Worm (Caenorhabditis elegans) whole organism, young adult: ENCODE data around the gene F14D2.14.

ENCODE experiments used
- B0261.1 ChIP-seq: sonication (generic microtip); optimal IDR thresholded peaks from 2 replicates; lab custom pipeline; 2016; ENCODE audit warnings: mild to moderate bottlenecking, missing genetic modification characterization, moderate library complexity, missing compliant biosample characterization
- F10E7.11 ChIP-seq: sonication (generic microtip); optimal IDR thresholded peaks from 2 replicates; lab custom pipeline; 2017; ENCODE audit warnings: mild to moderate bottlenecking, missing genetic modification characterization, moderate library complexity, missing compliant biosample characterization
- F22D6.2 ChIP-seq: sonication (generic microtip); optimal IDR thresholded peaks from 2 replicates; lab custom pipeline; 2016; ENCODE audit warnings: mild to moderate bottlenecking, missing genetic modification characterization, missing compliant biosample characterization
- F37B4.10 ChIP-seq: fragments of 200-800 bp; sonication (Bioruptor generic); IDR thresholded peaks from 2 replicates; pipeline ENCODE4 v1.3.6; 2022; ENCODE audit warnings: missing genetic modification characterization, missing compliant biosample characterization
- F49E8.2 ChIP-seq: sonication (generic microtip); optimal IDR thresholded peaks from 3 replicates; lab custom pipeline; 2017; ENCODE audit warnings: missing genetic modification characterization, mild to moderate bottlenecking, missing compliant biosample characterization, antibody characterized with exemption, moderate library complexity; ENCODE audit not compliant: insufficient read depth
- F55B11.4 ChIP-seq: sonication (generic microtip); optimal IDR thresholded peaks from 2 replicates; lab custom pipeline; 2016; ENCODE audit warnings: missing compliant biosample characterization, missing genetic modification characterization, borderline replicate concordance; ENCODE audit not compliant: insufficient read depth
- K11D2.4 ChIP-seq: fragments of 200-800 bp; sonication (Bioruptor generic); IDR thresholded peaks from 2 replicates; pipeline ENCODE4 v1.3.6; 2022; ENCODE audit warnings: missing genetic modification reagents, missing genetic modification characterization, missing compliant biosample characterization
- T07F8.4 ChIP-seq: sonication (generic microtip); optimal IDR thresholded peaks from 2 replicates; lab custom pipeline; 2016; ENCODE audit warnings: mild to moderate bottlenecking, missing genetic modification characterization, moderate library complexity, missing compliant biosample characterization
- ZK185.1 ChIP-seq: sonication (generic microtip); optimal IDR thresholded peaks from 2 replicates; lab custom pipeline; 2016; ENCODE audit warnings: mild to moderate bottlenecking, missing genetic modification characterization, missing compliant biosample characterization; ENCODE audit not compliant: poor library complexity, severe bottlenecking
- akir-1 ChIP-seq: fragments of 200-800 bp; sonication (Bioruptor generic); optimal IDR thresholded peaks from 2 replicates; lab custom pipeline; 2018; ENCODE audit warnings: mild to moderate bottlenecking, missing genetic modification characterization, moderate library complexity, missing compliant biosample characterization
- aptf-3 ChIP-seq: fragments of 200-800 bp; sonication (Bioruptor generic); IDR thresholded peaks from 2 replicates; pipeline ENCODE4 v1.3.6; 2022; ENCODE audit warnings: missing genetic modification characterization, missing compliant biosample characterization
- ccch-3 ChIP-seq: fragments of 200-800 bp; sonication (Bioruptor generic); optimal IDR thresholded peaks from 2 replicates; lab custom pipeline; 2018; ENCODE audit warnings: mild to moderate bottlenecking, missing genetic modification characterization, missing compliant biosample characterization
- cebp-2 ChIP-seq: fragments of 200-800 bp; sonication (Bioruptor generic); IDR thresholded peaks from 2 replicates; pipeline ENCODE4 v1.3.6; 2022; ENCODE audit warnings: missing genetic modification characterization, missing compliant biosample characterization
- ceh-100 ChIP-seq: fragments of 200-800 bp; sonication (Bioruptor generic); IDR thresholded peaks from 2 replicates; pipeline ENCODE4 v1.3.6; 2022; ENCODE audit warnings: missing genetic modification reagents, missing genetic modification characterization, missing compliant biosample characterization
- ceh-58 ChIP-seq: fragments of 200-800 bp; sonication (Bioruptor generic); IDR thresholded peaks from 2 replicates; pipeline ENCODE4 v1.3.6; 2022; ENCODE audit warnings: missing genetic modification characterization, missing compliant biosample characterization
- hlh-12 ChIP-seq: sonication (generic microtip); optimal IDR thresholded peaks from 2 replicates; lab custom pipeline; 2016; ENCODE audit warnings: missing genetic modification characterization, missing compliant biosample characterization
- hrde-1 ChIP-seq: sonication (generic microtip); optimal IDR thresholded peaks from 2 replicates; lab custom pipeline; 2016; ENCODE audit warnings: missing genetic modification characterization, mild to moderate bottlenecking, missing compliant biosample characterization, moderate library complexity, missing genotype, missing genetic modification reagents, borderline replicate concordance
- lin-40 ChIP-seq: sonication (generic microtip); optimal IDR thresholded peaks from 2 replicates; lab custom pipeline; 2016; ENCODE audit warnings: missing genetic modification characterization, mild to moderate bottlenecking, missing compliant biosample characterization, missing genotype, missing genetic modification reagents
- lsl-1 ChIP-seq: fragments of 200-800 bp; sonication (Bioruptor generic); optimal IDR thresholded peaks from 2 replicates; lab custom pipeline; 2018; ENCODE audit warnings: mild to moderate bottlenecking, missing genetic modification characterization, moderate library complexity, missing compliant biosample characterization
- madf-6 ChIP-seq: fragments of 200-800 bp; sonication (Bioruptor generic); IDR thresholded peaks from 2 replicates; pipeline ENCODE4 v1.3.6; 2022; ENCODE audit warnings: missing genetic modification reagents, missing genetic modification characterization, missing compliant biosample characterization
- mcd-1 ChIP-seq: fragments of 200-800 bp; sonication (Bioruptor generic); IDR thresholded peaks from 2 replicates; pipeline ENCODE4 v1.3.6; 2022; ENCODE audit warnings: missing genetic modification reagents, missing genetic modification characterization, missing compliant biosample characterization
- mel-28 ChIP-seq: sonication (generic microtip); optimal IDR thresholded peaks from 2 replicates; lab custom pipeline; 2016; ENCODE audit warnings: borderline replicate concordance, mild to moderate bottlenecking, missing genetic modification characterization, missing compliant biosample characterization
- nhr-120 ChIP-seq: fragments of 200-800 bp; sonication (Bioruptor generic); IDR thresholded peaks from 2 replicates; pipeline ENCODE4 v1.3.6; 2022; ENCODE audit warnings: missing genetic modification characterization, missing compliant biosample characterization
- nhr-80 ChIP-seq: sonication (generic microtip); optimal IDR thresholded peaks from 2 replicates; lab custom pipeline; 2016; ENCODE audit warnings: missing genetic modification characterization, missing compliant biosample characterization
- nhr-90 ChIP-seq: sonication (generic microtip); optimal IDR thresholded peaks from 2 replicates; lab custom pipeline; 2016; ENCODE audit warnings: missing genotype, mild to moderate bottlenecking, missing genetic modification characterization, missing compliant biosample characterization
- rec-8 ChIP-seq, 2 experiments: sonication (generic microtip); optimal IDR thresholded peaks; 2 replicates each; lab custom pipeline; 2016; ENCODE audit warnings: mild to moderate bottlenecking in 2 of 2, missing genetic modification characterization in 2 of 2, missing genetic modification reagents in 2 of 2, missing genotype in 2 of 2, missing biosample characterization in 1 of 2, missing compliant biosample characterization in 1 of 2, moderate library complexity in 1 of 2
- rpc-1 ChIP-seq, 2 experiments: fragments of 150-350 bp in 1 of 2; sonication (generic microtip) in 1 of 2; optimal IDR thresholded peaks; 2 replicates each; lab custom pipeline; 2014 to 2018; ENCODE audit warnings: missing biosample characterization in 1 of 2, missing genetic modification characterization in 1 of 2, missing genetic modification reagents in 1 of 2, missing genotype in 1 of 2
- sdz-38 ChIP-seq: sonication (generic microtip); optimal IDR thresholded peaks from 2 replicates; lab custom pipeline; 2016; ENCODE audit warnings: missing genotype, missing genetic modification characterization, missing compliant biosample characterization
- sptf-2 ChIP-seq: fragments of 200-800 bp; sonication (Bioruptor generic); optimal IDR thresholded peaks from 2 replicates; lab custom pipeline; 2018; ENCODE audit warnings: mild to moderate bottlenecking, missing genetic modification characterization, missing compliant biosample characterization
- tbx-9 ChIP-seq: sonication (generic microtip); optimal IDR thresholded peaks from 2 replicates; lab custom pipeline; 2016; ENCODE audit warnings: borderline replicate concordance, missing genetic modification characterization, inconsistent platforms, missing compliant biosample characterization
- xnd-1 ChIP-seq: sonication (generic microtip); optimal IDR thresholded peaks from 2 replicates; lab custom pipeline; 2016; ENCODE audit warnings: missing genotype, missing genetic modification reagents, missing genetic modification characterization, missing compliant biosample characterization
- zim-3 ChIP-seq: sonication (generic microtip); optimal IDR thresholded peaks from 2 replicates; lab custom pipeline; 2017; ENCODE audit warnings: mild to moderate bottlenecking, missing genetic modification characterization, moderate library complexity, missing compliant biosample characterization
- ztf-22 ChIP-seq: fragments of 200-800 bp; sonication (Bioruptor generic); optimal IDR thresholded peaks from 2 replicates; lab custom pipeline; 2018; ENCODE audit warnings: mild to moderate bottlenecking, missing genetic modification characterization, moderate library complexity, missing compliant biosample characterization
- ztf-25 ChIP-seq: fragments of 200-800 bp; sonication (Bioruptor generic); IDR thresholded peaks from 2 replicates; pipeline ENCODE4 v1.3.6; 2022; ENCODE audit warnings: missing genetic modification reagents, missing genetic modification characterization, missing compliant biosample characterization
- ztf-26 ChIP-seq: sonication (generic microtip); optimal IDR thresholded peaks from 2 replicates; lab custom pipeline; 2017; ENCODE audit warnings: missing genetic modification characterization, missing compliant biosample characterization

The F14D2.14 gene

ce11 chrII:3370061-3370460, 22.3 kb upstream of the F14D2.14 start, which contains the start of gene Y49F6C.8 (continued):
- TF ChIP-seq madf-6 = peak; percentile 72
- TF ChIP-seq hrde-1 (tag; lab: Kevin White, UChicago) = no peak
- TF ChIP-seq F22D6.2 (tag; lab: Kevin White, UChicago) = no peak
- TF ChIP-seq F55B11.4 (tag; lab: Kevin White, UChicago) = no peak
- TF ChIP-seq ztf-26 (tag; lab: Kevin White, UChicago) = no peak
- TF ChIP-seq, all 124 proteins: peak for 7

ce11 chrII:3368097-3368496, 20.3 kb upstream of the F14D2.14 start, which contains the start of gene Y49F6C.7:
Y49F6C.7 (minus strand) TSS chrII:3368197.
- TF ChIP-seq F37B4.10 (no peak), sptf-2 (GFP tag; lab: Kevin White, UChicago) (no peak), sdz-38 (no peak), rec-8 (tag; optimal IDR thresholded peaks at IDR 0.05; lab: Kevin White, UChicago) (no peak), ztf-25 (GFP tag; lab: Robert Waterston, UW) (no peak), F49E8.2 (tag; lab: Kevin White, UChicago) (no peak), ceh-58 (GFP tag; lab: Robert Waterston, UW) (no peak), rpc-1 (optimal IDR thresholded peaks at IDR 0.05; lab: Kevin White, UChicago) (no peak), rpc-1 (tag; optimal IDR thresholded peaks at IDR 0.05; lab: Kevin White, UChicago) (no peak), lsl-1 (GFP tag; lab: Kevin White, UChicago) (no peak), madf-6 (no peak), cebp-2 (GFP tag; lab: Robert Waterston, UW) (no peak), lin-40 (tag; lab: Kevin White, UChicago) (no peak), K11D2.4 (GFP tag; lab: Robert Waterston, UW) (no peak), ztf-22 (GFP tag; lab: Kevin White, UChicago) (no peak), B0261.1 (tag; lab: Kevin White, UChicago) (no peak)
- TF ChIP-seq, all 124 proteins: peak for 0

- TF ChIP-seq ZK185.1 (tag; lab: Kevin White, UChicago) (no peak), xnd-1 (tag; lab: Kevin White, UChicago) (no peak), hlh-12 (tag; lab: Kevin White, UChicago) (no peak), mcd-1 (GFP tag; lab: Robert Waterston, UW) (no peak), ccch-3 (GFP tag; lab: Kevin White, UChicago) (no peak), F10E7.11 (no peak), ztf-26 (tag; lab: Kevin White, UChicago) (no peak), nhr-120 (GFP tag; lab: Robert Waterston, UW) (no peak), nhr-80 (tag; lab: Kevin White, UChicago) (no peak), aptf-3 (no peak), F22D6.2 (tag; lab: Kevin White, UChicago) (no peak), mel-28 (tag; lab: Kevin White, UChicago) (no peak), zim-3 (tag; lab: Kevin White, UChicago) (no peak), tbx-9 (tag; lab: Kevin White, UChicago) (no peak), cebp-2 (GFP tag; lab: Robert Waterston, UW) (no peak), T07F8.4 (tag; lab: Kevin White, UChicago) (no peak), akir-1 (no peak), nhr-90 (tag; lab: Kevin White, UChicago) (no peak), ceh-100 (GFP tag; lab: Robert Waterston, UW) (no peak)
Measured at ce11 chrII:3367100-3367499, 19.3 kb upstream of the F14D2.14 start, which contains the start of gene Y49F6C.6. Y49F6C.6 (minus strand) TSS chrII:3367200.
